Fruit fly (Drosophila melanogaster): ENCODE measurements around the gene CG31142.

The CG31142 gene

dm6 chr3R:23958091-23958838 is 29.2 kb downstream of the CG31142 start, which contains the start of the genes GluProRS and AP-1sigma (continued):
- TF ChIP-seq CG8632 (GFP tag; optimal IDR thresholded peaks at IDR 0.05) (peak; percentile 63), CG11762 (GFP tag; optimal IDR thresholded peaks at IDR 0.05; ENCODE audit: insufficient read depth) (peak; percentile 65), CG32006 (GFP tag; optimal IDR thresholded peaks at IDR 0.05) (peak; percentile 85), achi (GFP tag; optimal IDR thresholded peaks at IDR 0.05) (peak; percentile 79), OdsH (GFP tag; optimal IDR thresholded peaks at IDR 0.05) (peak; percentile 92), Hr39 (GFP tag; optimal IDR thresholded peaks at IDR 0.05) (peak; percentile 89), Eip93F (GFP tag; optimal IDR thresholded peaks at IDR 0.05) (peak; percentile 57), Blimp-1 (GFP tag; optimal IDR thresholded peaks at IDR 0.05) (peak; percentile 60), CG15336 (GFP tag; IDR thresholded peaks at IDR 0.05) (peak; percentile 90), dac (GFP tag; optimal IDR thresholded peaks at IDR 0.05) (peak; percentile 57), vri (GFP tag; optimal IDR thresholded peaks at IDR 0.05) (peak; percentile 74), svp (GFP tag) (peak; percentile 93), CG11294 (GFP tag; IDR thresholded peaks at IDR 0.05) (peak; percentile 91), fd59A (GFP tag; optimal IDR thresholded peaks at IDR 0.05) (peak; percentile 59), salr (GFP tag; optimal IDR thresholded peaks at IDR 0.05) (peak in 1 of 2 experiments; percentile 76), Hr38 (GFP tag; optimal IDR thresholded peaks at IDR 0.05) (no peak), Eip75B (GFP tag; optimal IDR thresholded peaks at IDR 0.05) (peak; percentile 87), Sox102F (GFP tag; optimal IDR thresholded peaks at IDR 0.05) (peak; percentile 82), Eip78C (GFP tag) (peak; percentile 95), fd85E (GFP tag; optimal IDR thresholded peaks at IDR 0.05) (peak; percentile 50), CG6854 (GFP tag; optimal IDR thresholded peaks at IDR 0.05) (no peak), CG8119 (GFP tag; IDR thresholded peaks at IDR 0.05) (peak; percentile 90), ss (GFP tag; optimal IDR thresholded peaks at IDR 0.05) (peak; percentile 20 to 65)

DNA sequence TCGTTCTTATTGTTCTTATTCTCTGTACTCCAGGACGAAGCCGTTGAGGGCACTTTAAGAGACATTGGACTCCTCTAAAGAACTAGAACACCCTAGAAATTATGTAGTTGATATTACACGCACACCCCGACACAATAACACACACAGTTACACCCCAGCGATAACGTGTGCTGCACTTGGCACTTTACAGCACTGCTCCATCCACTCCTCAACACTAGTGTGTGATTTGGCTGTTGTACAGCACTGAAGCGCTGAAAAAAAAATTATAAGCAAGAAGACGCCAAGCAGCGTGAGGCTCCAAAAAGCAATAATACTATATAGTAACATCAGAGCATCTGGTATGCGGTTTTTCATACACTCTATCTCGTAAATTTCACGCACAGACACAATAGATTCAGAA is 31.8 kb downstream of the CG31142 start:
- no peak for TF ChIP-seq acj6 (GFP tag; optimal IDR thresholded peaks at IDR 0.05)
- TF ChIP-seq CG1621 (tag; optimal IDR thresholded peaks at IDR 0.05): no peak
- TF ChIP-seq svp (GFP tag): no peak
- no peak for TF ChIP-seq CG11294 (GFP tag; IDR thresholded peaks at IDR 0.05)
- TF ChIP-seq net (GFP tag; optimal IDR thresholded peaks at IDR 0.05): no peak
- no peak for TF ChIP-seq Ets21C (GFP tag; optimal IDR thresholded peaks at IDR 0.05)
- no peak for TF ChIP-seq Sox102F (GFP tag; optimal IDR thresholded peaks at IDR 0.05)
- TF ChIP-seq eg (GFP tag; IDR thresholded peaks at IDR 0.05): no peak
- no peak for TF ChIP-seq CG32006 (GFP tag; optimal IDR thresholded peaks at IDR 0.05)
- no peak for TF ChIP-seq fd59A (GFP tag; optimal IDR thresholded peaks at IDR 0.05)
- TF ChIP-seq Gug (GFP tag; IDR thresholded peaks at IDR 0.05): no peak
- no peak for TF ChIP-seq achi (GFP tag; optimal IDR thresholded peaks at IDR 0.05)

- TF ChIP-seq fkh (GFP tag; optimal IDR thresholded peaks at IDR 0.05) (no peak), CG15336 (GFP tag; IDR thresholded peaks at IDR 0.05) (peak; percentile 21; the same call in 1 of the 2 replicates), eg (GFP tag; IDR thresholded peaks at IDR 0.05) (peak; percentile 48; the same call in 2 of the 3 replicates), CG8632 (GFP tag; optimal IDR thresholded peaks at IDR 0.05) (no peak), Hr4 (GFP tag; optimal IDR thresholded peaks at IDR 0.05) (no peak), Sox15 (GFP tag; optimal IDR thresholded peaks at IDR 0.05) (no peak), fd85E (GFP tag; optimal IDR thresholded peaks at IDR 0.05) (peak; percentile 31), CG6276 (GFP tag; optimal IDR thresholded peaks at IDR 0.05) (peak; percentile 27), CG7368 (GFP tag; optimal IDR thresholded peaks at IDR 0.05) (peak; percentile 47), achi (GFP tag; optimal IDR thresholded peaks at IDR 0.05) (no peak), CG9139 (GFP tag; optimal IDR thresholded peaks at IDR 0.05) (no peak), CG11762 (GFP tag; optimal IDR thresholded peaks at IDR 0.05; ENCODE audit: insufficient read depth) (no peak), Hr39 (GFP tag; optimal IDR thresholded peaks at IDR 0.05) (no peak), lz (GFP tag; optimal IDR thresholded peaks at IDR 0.05) (no peak), Ets96B (tag; optimal IDR thresholded peaks at IDR 0.05) (peak; percentile 27), Blimp-1 (GFP tag; optimal IDR thresholded peaks at IDR 0.05) (no peak), CG10669 (GFP tag; optimal IDR thresholded peaks at IDR 0.05) (no peak), CG4318 (GFP tag; optimal IDR thresholded peaks at IDR 0.05) (no peak), cyc (GFP tag; optimal IDR thresholded peaks at IDR 0.05) (no peak), spab (GFP tag; optimal IDR thresholded peaks at IDR 0.05) (no peak), Lpt (GFP tag; optimal IDR thresholded peaks at IDR 0.05) (peak; percentile 31), CG6792 (GFP tag; optimal IDR thresholded peaks at IDR 0.05) (no peak), CG32006 (GFP tag; optimal IDR thresholded peaks at IDR 0.05) (no peak), CG3919 (GFP tag; optimal IDR thresholded peaks at IDR 0.05) (peak; percentile 42), net (GFP tag; optimal IDR thresholded peaks at IDR 0.05) (peak; percentile 46), CG3032 (tag; optimal IDR thresholded peaks at IDR 0.05) (no peak), topi (GFP tag; optimal IDR thresholded peaks at IDR 0.05) (no peak)
Observed at dm6 chr3R:23962781-23963222, 33.8 kb downstream of the CG31142 start, which contains the start of gene CG31140. CG31140 (plus strand) TSS chr3R:23963180.

All from whole organism, prepupa.